Fruit fly (Drosophila melanogaster) whole organism, wandering third instar larva: Measurements from ENCODE around the gene CG31999.

Experiments
- Abd-B ChIP-seq: fragments of >200 bp; optimal IDR thresholded peaks from 2 replicates; lab custom pipeline; 2017; ENCODE audit warnings: missing biosample characterization, missing genetic modification characterization
- CG32264 ChIP-seq: fragments of 200-800 bp; sonication (Bioruptor generic); optimal IDR thresholded peaks from 2 replicates; lab custom pipeline; 2016; ENCODE audit warnings: missing biosample characterization, missing genetic modification characterization
- CG9705 ChIP-seq: fragments of 200-800 bp; sonication (Bioruptor generic); optimal IDR thresholded peaks from 2 replicates; lab custom pipeline; 2018; ENCODE audit warnings: missing biosample characterization, mild to moderate bottlenecking, missing genetic modification characterization
- CrebA ChIP-seq: fragments of 200-800 bp; sonication (Bioruptor generic); optimal IDR thresholded peaks from 2 replicates; lab custom pipeline; 2016; ENCODE audit warnings: missing biosample characterization, mild to moderate bottlenecking, missing genetic modification characterization, borderline replicate concordance
- Dfd ChIP-seq: fragments of >200 bp; optimal IDR thresholded peaks from 2 replicates; lab custom pipeline; 2017; ENCODE audit warnings: missing biosample characterization, missing genetic modification characterization
- Dif ChIP-seq: fragments of 200-275, 200-300 bp; sonication (Bioruptor generic); optimal IDR thresholded peaks from 2 replicates; lab custom pipeline; 2018; ENCODE audit warnings: missing biosample characterization, missing genetic modification characterization; ENCODE audit not compliant: partially characterized antibody
- GATAd ChIP-seq: sonication (Bioruptor generic); optimal IDR thresholded peaks from 2 replicates; lab custom pipeline; 2016; ENCODE audit warnings: missing biosample characterization, missing genetic modification characterization
- HLH106 ChIP-seq: fragments of 200-800 bp; optimal IDR thresholded peaks from 3 replicates; lab custom pipeline; 2019; ENCODE audit warnings: missing biosample characterization, mild to moderate bottlenecking, missing genetic modification characterization, moderate library complexity
- Hnf4 ChIP-seq: fragments of 200-800 bp; sonication (Bioruptor generic); optimal IDR thresholded peaks from 2 replicates; lab custom pipeline; 2016; ENCODE audit warnings: missing biosample characterization, mild to moderate bottlenecking, missing genetic modification characterization
- Hr78 ChIP-seq: fragments of >200 bp; optimal IDR thresholded peaks from 2 replicates; lab custom pipeline; 2017; ENCODE audit warnings: missing biosample characterization, missing genetic modification characterization
- Hr83 ChIP-seq: fragments of 200-300 bp; sonication (Bioruptor generic); optimal IDR thresholded peaks from 2 replicates; lab custom pipeline; 2016; ENCODE audit warnings: missing biosample characterization, mild to moderate bottlenecking, missing genetic modification characterization, moderate library complexity; ENCODE audit not compliant: poor library complexity, severe bottlenecking
- Mio ChIP-seq: sonication (Bioruptor generic); optimal IDR thresholded peaks from 2 replicates; lab custom pipeline; 2016; ENCODE audit warnings: missing biosample characterization, missing genetic modification characterization
- Myc ChIP-seq: fragments of >200 bp; optimal IDR thresholded peaks from 2 replicates; lab custom pipeline; 2017
- N ChIP-seq: fragments of >200 bp; optimal IDR thresholded peaks from 2 replicates; lab custom pipeline; 2018; ENCODE audit warnings: missing biosample characterization, missing external identifiers, missing genetic modification characterization
- OdsH ChIP-seq: fragments of 200-800 bp; sonication (Bioruptor generic); optimal IDR thresholded peaks from 2 replicates; lab custom pipeline; 2016; ENCODE audit warnings: missing biosample characterization, mild to moderate bottlenecking, missing genetic modification characterization
- Sp1 ChIP-seq: fragments of 200-800 bp; sonication (Bioruptor generic); optimal IDR thresholded peaks from 3 replicates; lab custom pipeline; 2019; ENCODE audit warnings: missing biosample characterization, mild to moderate bottlenecking, missing genetic modification characterization, moderate library complexity
- Vsx2 ChIP-seq: fragments of 200-300, 225-300 bp; sonication (Bioruptor generic); optimal IDR thresholded peaks from 2 replicates; lab custom pipeline; 2018; ENCODE audit warnings: missing biosample characterization, missing genetic modification characterization; ENCODE audit not compliant: partially characterized antibody
- br ChIP-seq: fragments of 200-800 bp; sonication (Bioruptor generic); optimal IDR thresholded peaks from 2 replicates; lab custom pipeline; 2016; ENCODE audit warnings: missing biosample characterization, missing genetic modification characterization
- brk ChIP-seq: fragments of 200-800 bp; sonication (Bioruptor generic); optimal IDR thresholded peaks from 2 replicates; lab custom pipeline; 2016; ENCODE audit warnings: missing biosample characterization, mild to moderate bottlenecking, missing genetic modification characterization
- dl ChIP-seq, 2 experiments: fragments of 175-275, 200-275 bp in 1 of 2; fragments of 200-275 bp in 1 of 2; sonication (Bioruptor generic); optimal IDR thresholded peaks; lab custom pipeline; 2018; ENCODE audit warnings: mild to moderate bottlenecking in 2 of 2, missing biosample characterization in 2 of 2, missing genetic modification characterization in 2 of 2, moderate library complexity in 2 of 2; ENCODE audit not compliant: partially characterized antibody in 2 of 2, insufficient read depth in 1 of 2
- dmrt93B ChIP-seq: fragments of 200-800 bp; sonication (Bioruptor generic); optimal IDR thresholded peaks from 2 replicates; lab custom pipeline; 2018; ENCODE audit warnings: missing biosample characterization, mild to moderate bottlenecking, missing genetic modification characterization
- dsf ChIP-seq: sonication (Bioruptor generic); optimal IDR thresholded peaks from 2 replicates; lab custom pipeline; 2016; ENCODE audit warnings: missing biosample characterization, missing genetic modification characterization, borderline replicate concordance
- ey ChIP-seq: fragments of 200-800 bp; sonication (Bioruptor generic); optimal IDR thresholded peaks from 2 replicates; lab custom pipeline; 2016; ENCODE audit warnings: missing biosample characterization, missing genetic modification characterization
- foxo ChIP-seq, 2 experiments: fragments of 200-800 bp; sonication (Bioruptor generic); optimal IDR thresholded peaks; 2 replicates in 1 of 2; 3 replicates in 1 of 2; lab custom pipeline; 2016 to 2017; ENCODE audit warnings: missing biosample characterization in 2 of 2, missing genetic modification characterization in 2 of 2
- fru ChIP-seq: fragments of 200-800 bp; sonication (Bioruptor generic); optimal IDR thresholded peaks from 3 replicates; lab custom pipeline; 2016; ENCODE audit warnings: missing biosample characterization, mild to moderate bottlenecking, missing genetic modification characterization
- h ChIP-seq: fragments of 200-800 bp; sonication (Bioruptor generic); optimal IDR thresholded peaks from 3 replicates; lab custom pipeline; 2016; ENCODE audit warnings: missing biosample characterization, mild to moderate bottlenecking, missing genetic modification characterization
- jim ChIP-seq: fragments of 175-275, 200-325 bp; sonication (Bioruptor generic); optimal IDR thresholded peaks from 2 replicates; lab custom pipeline; 2016; ENCODE audit warnings: missing biosample characterization, mild to moderate bottlenecking, missing genetic modification characterization
- lola ChIP-seq: fragments of >200 bp; optimal IDR thresholded peaks from 2 replicates; lab custom pipeline; 2017; ENCODE audit warnings: missing biosample characterization, missing genetic modification characterization
- pan ChIP-seq: fragments of >200 bp; optimal IDR thresholded peaks from 2 replicates; lab custom pipeline; 2017
- psq ChIP-seq: fragments of 200-800 bp; sonication (Bioruptor generic); optimal IDR thresholded peaks from 3 replicates; lab custom pipeline; 2017; ENCODE audit warnings: missing biosample characterization, mild to moderate bottlenecking, missing genetic modification characterization, moderate library complexity
- rgr ChIP-seq: fragments of 200-800 bp; sonication (Bioruptor generic); optimal IDR thresholded peaks from 3 replicates; lab custom pipeline; 2016; ENCODE audit warnings: missing biosample characterization, mild to moderate bottlenecking, missing genetic modification characterization
- sage ChIP-seq: fragments of 200-800 bp; sonication (Bioruptor generic); optimal IDR thresholded peaks from 2 replicates; lab custom pipeline; 2016; ENCODE audit warnings: missing biosample characterization, mild to moderate bottlenecking, missing genetic modification characterization
- sv ChIP-seq: fragments of 200-800 bp; sonication (Bioruptor generic); optimal IDR thresholded peaks from 3 replicates; lab custom pipeline; 2016; ENCODE audit warnings: missing biosample characterization, missing genetic modification characterization
- tai ChIP-seq: sonication (Bioruptor generic); optimal IDR thresholded peaks from 2 replicates; lab custom pipeline; 2016; ENCODE audit warnings: missing biosample characterization, missing genetic modification characterization
- usp ChIP-seq: fragments of >200 bp; optimal IDR thresholded peaks from 2 replicates; lab custom pipeline; 2017; ENCODE audit warnings: missing biosample characterization, missing genetic modification characterization
- woc ChIP-seq: sonication (Bioruptor generic); optimal IDR thresholded peaks from 2 replicates; lab custom pipeline; 2016; ENCODE audit warnings: missing biosample characterization, mild to moderate bottlenecking, missing genetic modification characterization

The CG31999 gene

DNA sequence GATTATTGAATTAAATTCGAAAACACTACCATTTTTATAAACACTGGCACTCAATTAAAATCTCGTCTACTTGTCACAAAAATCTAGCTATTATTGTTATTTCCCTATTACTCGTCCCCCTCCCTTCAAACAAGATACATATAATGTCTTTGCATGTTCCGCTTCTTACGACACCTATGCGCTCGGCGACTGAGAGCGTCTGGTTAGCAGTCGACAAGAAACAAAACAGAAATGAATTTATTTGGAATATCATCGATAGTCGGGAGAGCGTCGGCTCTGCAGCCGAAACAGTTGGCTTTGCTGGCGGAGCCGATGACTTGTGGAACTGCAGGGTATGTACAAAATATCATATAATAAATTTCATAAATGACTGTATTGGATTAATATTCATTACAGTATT, 45.9 kb downstream of the CG31999 start:
- no peak for TF ChIP-seq dsf
- no peak for TF ChIP-seq Vsx2 (GFP tag; lab: Kevin White, UChicago)
- no peak for TF ChIP-seq br (GFP tag; lab: Kevin White, UChicago)
- TF ChIP-seq CG9705: no peak
- TF ChIP-seq dl (GFP tag; optimal IDR thresholded peaks at IDR 0.05; lab: Kevin White, UChicago; ENCODE audit: insufficient read depth in 1 of 2, partially characterized antibody in 2 of 2): no peak
- TF ChIP-seq foxo (GFP tag; optimal IDR thresholded peaks at IDR 0.05; lab: Kevin White, UChicago): no peak
- TF ChIP-seq GATAd: no peak
- no peak for TF ChIP-seq tai
- TF ChIP-seq psq (GFP tag; lab: Kevin White, UChicago): no peak
- no peak for TF ChIP-seq sv (GFP tag; lab: Kevin White, UChicago)
- no peak for TF ChIP-seq brk (GFP tag; lab: Kevin White, UChicago)
- no peak for TF ChIP-seq CG32264 (GFP tag; lab: Kevin White, UChicago)
- no peak for TF ChIP-seq ey (GFP tag; lab: Kevin White, UChicago)
- TF ChIP-seq jim (GFP tag; lab: Kevin White, UChicago): no peak
- no peak for TF ChIP-seq Dif
- no peak for TF ChIP-seq OdsH (GFP tag; lab: Kevin White, UChicago)
- no peak for TF ChIP-seq rgr (GFP tag; lab: Kevin White, UChicago)
- TF ChIP-seq Abd-B (GFP tag; lab: Kevin White, UChicago): no peak
- TF ChIP-seq pan (lab: Kevin White, UChicago): no peak

DNA sequence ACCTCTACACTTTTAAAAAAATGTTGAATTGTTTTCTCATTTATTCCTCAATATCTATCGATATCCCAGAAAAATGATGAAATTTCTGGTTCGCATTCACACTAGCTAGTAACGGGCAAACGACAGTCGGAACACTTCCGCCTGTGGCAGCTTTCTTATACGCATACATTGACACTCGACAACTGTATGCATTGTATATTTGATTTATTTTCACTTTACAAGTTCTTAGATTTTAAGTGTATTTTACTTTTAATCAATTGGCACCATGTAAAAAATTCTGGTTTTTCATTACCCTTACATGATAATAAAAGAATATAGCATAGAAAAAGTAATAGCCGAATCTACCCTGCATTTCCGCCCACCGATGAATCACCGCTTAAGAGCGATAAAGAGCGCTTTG, 46.8 kb downstream of the CG31999 start:
- TF ChIP-seq sage: no peak
- no peak for TF ChIP-seq dsf
- TF ChIP-seq Mio (GFP tag; lab: Kevin White, UChicago): no peak
- TF ChIP-seq woc (GFP tag; lab: Kevin White, UChicago): no peak
- TF ChIP-seq usp (GFP tag; lab: Kevin White, UChicago): no peak
- TF ChIP-seq CrebA (GFP tag; lab: Kevin White, UChicago): no peak
- TF ChIP-seq sv (GFP tag; lab: Kevin White, UChicago): no peak
- no peak for TF ChIP-seq psq (GFP tag; lab: Kevin White, UChicago)

dm6 chr4:179920-180261, 47.7 kb downstream of the CG31999 start:
- TF ChIP-seq Mio (GFP tag; lab: Kevin White, UChicago) (no peak), CrebA (GFP tag; lab: Kevin White, UChicago) (no peak), dl (GFP tag; optimal IDR thresholded peaks at IDR 0.05; lab: Kevin White, UChicago; ENCODE audit: insufficient read depth in 1 of 2, partially characterized antibody in 2 of 2) (no peak), N (no peak), tai (no peak), Vsx2 (GFP tag; lab: Kevin White, UChicago) (no peak)

DNA sequence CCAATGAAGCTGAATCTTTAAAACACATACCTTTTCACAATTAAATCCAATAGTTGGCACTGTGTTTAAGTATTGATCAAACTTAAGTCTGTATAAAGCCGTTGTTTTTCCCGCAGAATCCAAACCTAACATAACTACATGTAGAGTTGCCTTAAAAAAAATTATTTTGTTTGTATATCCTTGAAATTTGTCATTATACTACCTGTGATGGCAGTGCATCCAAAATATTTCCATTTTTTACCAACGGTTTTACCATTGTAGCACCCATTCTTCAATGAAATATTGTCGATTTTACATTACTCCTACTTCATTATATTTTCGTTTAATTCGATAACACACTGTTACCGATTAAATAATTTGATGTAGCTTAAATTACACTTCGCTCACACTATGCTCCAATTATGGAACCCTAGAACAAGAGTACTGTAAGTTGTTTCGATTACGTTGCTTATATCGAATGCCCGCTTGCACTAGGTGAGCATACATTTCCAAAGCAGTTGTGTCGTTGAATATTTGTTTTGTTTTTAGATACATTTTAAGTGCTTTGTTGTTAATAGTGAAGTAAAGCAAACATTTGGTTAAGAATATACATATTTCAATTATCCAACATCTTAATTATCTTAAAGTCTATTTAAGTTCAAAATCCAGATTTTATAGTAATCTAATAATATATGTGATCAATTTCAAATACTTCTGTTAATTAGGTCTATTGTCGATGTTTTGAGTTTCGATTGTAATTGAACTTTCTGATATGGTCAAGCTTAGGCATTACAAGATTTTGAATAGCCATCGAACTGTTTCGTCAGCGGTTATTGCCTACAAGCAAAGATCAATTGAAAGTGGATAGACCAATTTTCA, 48.3 kb downstream of the CG31999 start, which contains the start of gene Arl4:
TSS of gene Arl4 (minus strand) at position 328 of the 858 bp plus-strand sequence.
- TF ChIP-seq Hr83 (GFP tag; lab: Kevin White, UChicago) (no peak), foxo (GFP tag; optimal IDR thresholded peaks at IDR 0.05; lab: Kevin White, UChicago) (no peak), woc (GFP tag; lab: Kevin White, UChicago) (peak; percentile 81), h (GFP tag; lab: Kevin White, UChicago) (no peak), Hr78 (peak; percentile 92), N (peak; percentile 100), Myc (lab: Kevin White, UChicago) (peak; percentile 48), OdsH (GFP tag; lab: Kevin White, UChicago) (no peak), psq (GFP tag; lab: Kevin White, UChicago) (no peak), lola (GFP tag; lab: Kevin White, UChicago) (peak; percentile 24)

DNA sequence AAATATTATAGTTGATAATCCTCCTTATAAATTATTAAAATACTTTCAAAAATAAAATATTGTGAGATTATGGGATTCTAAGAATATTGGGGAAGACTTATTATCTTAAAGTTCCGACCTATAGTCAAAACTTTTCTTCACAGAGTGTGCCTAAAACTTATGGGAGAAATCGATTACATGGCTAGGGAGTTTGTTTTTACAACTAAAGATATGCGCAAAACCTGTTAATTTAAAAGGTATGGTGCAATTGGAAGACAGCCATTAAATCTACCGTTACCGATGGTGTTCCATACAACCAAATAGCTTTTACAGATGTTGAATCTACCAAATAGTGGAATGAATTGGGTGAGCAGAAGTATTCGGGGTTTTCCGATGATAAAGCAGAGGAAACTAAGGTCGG, 52.3 kb downstream of the CG31999 start, which contains the start of gene CG33978:
TSS of gene CG33978 (minus strand) at position 395 of the 400 bp plus-strand sequence.
- TF ChIP-seq HLH106 (tag; lab: Kevin White, UChicago) (no peak), CG32264 (GFP tag; lab: Kevin White, UChicago) (no peak), CG9705 (no peak), Hnf4 (GFP tag; lab: Kevin White, UChicago) (no peak), Sp1 (GFP tag; lab: Kevin White, UChicago) (no peak), CrebA (GFP tag; lab: Kevin White, UChicago) (no peak), Hr78 (no peak), Dif (no peak), dmrt93B (GFP tag; lab: Kevin White, UChicago) (no peak), dsf (no peak), brk (GFP tag; lab: Kevin White, UChicago) (no peak), tai (no peak), sv (GFP tag; lab: Kevin White, UChicago) (no peak), jim (GFP tag; lab: Kevin White, UChicago) (no peak), Vsx2 (GFP tag; lab: Kevin White, UChicago) (no peak), GATAd (no peak), Dfd (no peak), fru (no peak), usp (GFP tag; lab: Kevin White, UChicago) (no peak)
